Fruit fly (Drosophila melanogaster) Kc167 (cell line): ENCODE measurements around the gene CG10063.

Experiments
- Myc ChIP-seq: fragments of >200 bp; optimal IDR thresholded peaks from 2 replicates; lab custom pipeline; 2017; ENCODE audit warnings: missing external identifiers
- psq ChIP-seq: fragments of >200 bp; optimal IDR thresholded peaks from 2 replicates; lab custom pipeline; 2017; ENCODE audit warnings: missing external identifiers

- TF ChIP-seq psq (lab: Kevin White, UChicago) (no peak), Myc (lab: Kevin White, UChicago) (no peak)
Measured at dm6 chr3L:6971298-6971697, 969 bp downstream of the CG10063 start.
